Worm (Caenorhabditis elegans) whole organism, late embryonic: ENCODE results near the gene mxl-3.

Experiments
- F13H6.1 ChIP-seq: sonication (generic microtip); optimal IDR thresholded peaks from 2 replicates; lab custom pipeline; 2016; ENCODE audit warnings: missing genetic modification characterization, missing compliant biosample characterization
- K02D7.2 ChIP-seq: sonication (generic microtip); optimal IDR thresholded peaks from 2 replicates; lab custom pipeline; 2017; ENCODE audit warnings: mild to moderate bottlenecking, missing genetic modification characterization, missing compliant biosample characterization
- K09A11.1 ChIP-seq: sonication (generic microtip); optimal IDR thresholded peaks from 2 replicates; lab custom pipeline; 2017; ENCODE audit warnings: antibody characterized with exemption, mild to moderate bottlenecking, missing genetic modification characterization, missing compliant biosample characterization; ENCODE audit not compliant: insufficient read depth
- Y22D7AL.16 ChIP-seq: sonication (generic microtip); optimal IDR thresholded peaks from 2 replicates; lab custom pipeline; 2016; ENCODE audit warnings: missing genetic modification characterization, missing compliant biosample characterization
- ahr-1 ChIP-seq: sonication (generic microtip); optimal IDR thresholded peaks from 2 replicates; lab custom pipeline; 2016; ENCODE audit warnings: missing genetic modification characterization, missing compliant biosample characterization
- ama-1 ChIP-seq: fragments of 150-350 bp; optimal IDR thresholded peaks from 2 replicates; lab custom pipeline; 2014
- ceh-14 ChIP-seq: sonication (generic microtip); optimal IDR thresholded peaks from 2 replicates; lab custom pipeline; 2016; ENCODE audit warnings: missing genotype, missing genetic modification characterization, missing compliant biosample characterization
- ceh-18 ChIP-seq: sonication (generic microtip); optimal IDR thresholded peaks from 2 replicates; lab custom pipeline; 2016; ENCODE audit warnings: missing genetic modification characterization, missing compliant biosample characterization
- ceh-19 ChIP-seq: fragments of 200-800 bp; sonication (Bioruptor generic); optimal IDR thresholded peaks from 2 replicates; lab custom pipeline; 2018; ENCODE audit warnings: mild to moderate bottlenecking, missing genetic modification characterization, missing compliant biosample characterization
- ceh-22 ChIP-seq: sonication (generic microtip); optimal IDR thresholded peaks from 2 replicates; lab custom pipeline; 2017; ENCODE audit warnings: missing biosample characterization, missing genetic modification characterization
- ceh-34 ChIP-seq: sonication (generic microtip); optimal IDR thresholded peaks from 2 replicates; lab custom pipeline; 2016; ENCODE audit warnings: mild to moderate bottlenecking, missing genetic modification characterization, missing compliant biosample characterization
- ceh-48 ChIP-seq: sonication (generic microtip); optimal IDR thresholded peaks from 2 replicates; lab custom pipeline; 2016; ENCODE audit warnings: missing genetic modification characterization, inconsistent platforms, missing compliant biosample characterization
- ceh-6 ChIP-seq: fragments of 200-800 bp; sonication (Bioruptor generic); optimal IDR thresholded peaks from 2 replicates; lab custom pipeline; 2018; ENCODE audit warnings: mild to moderate bottlenecking, missing genetic modification characterization, missing compliant biosample characterization
- ceh-9 ChIP-seq: sonication (generic microtip); optimal IDR thresholded peaks from 2 replicates; lab custom pipeline; 2016; ENCODE audit warnings: mild to moderate bottlenecking, missing genetic modification characterization, inconsistent platforms, missing compliant biosample characterization
- dmd-4 ChIP-seq: sonication (generic microtip); optimal IDR thresholded peaks from 2 replicates; lab custom pipeline; 2016; ENCODE audit warnings: borderline replicate concordance, missing genetic modification characterization, missing compliant biosample characterization
- dve-1 ChIP-seq: sonication (generic microtip); optimal IDR thresholded peaks from 2 replicates; lab custom pipeline; 2017; ENCODE audit warnings: antibody characterized with exemption, mild to moderate bottlenecking, missing genetic modification characterization, missing compliant biosample characterization
- elt-2 ChIP-seq: sonication (generic microtip); optimal IDR thresholded peaks from 2 replicates; lab custom pipeline; 2016; ENCODE audit warnings: missing genetic modification reagents, missing genetic modification characterization, missing compliant biosample characterization
- elt-4 ChIP-seq: sonication (generic microtip); optimal IDR thresholded peaks from 2 replicates; lab custom pipeline; 2016; ENCODE audit warnings: missing genetic modification characterization, missing compliant biosample characterization
- ets-4 ChIP-seq: sonication (generic microtip); optimal IDR thresholded peaks from 2 replicates; lab custom pipeline; 2016; ENCODE audit warnings: missing genetic modification characterization, missing compliant biosample characterization
- fax-1 ChIP-seq: sonication (generic microtip); optimal IDR thresholded peaks from 2 replicates; lab custom pipeline; 2016; ENCODE audit warnings: missing genotype, missing genetic modification characterization, missing compliant biosample characterization
- fkh-6 ChIP-seq: sonication (generic microtip); optimal IDR thresholded peaks from 2 replicates; lab custom pipeline; 2016; ENCODE audit warnings: missing genetic modification characterization, missing compliant biosample characterization
- gmeb-2 ChIP-seq: sonication (generic microtip); optimal IDR thresholded peaks from 2 replicates; lab custom pipeline; 2016; ENCODE audit warnings: missing genetic modification characterization, inconsistent platforms, missing compliant biosample characterization
- hlh-30 ChIP-seq: sonication (generic microtip); optimal IDR thresholded peaks from 2 replicates; lab custom pipeline; 2017; ENCODE audit warnings: antibody characterized with exemption, missing genetic modification characterization, missing compliant biosample characterization; ENCODE audit not compliant: insufficient read depth
- hlh-8 ChIP-seq: sonication (generic microtip); optimal IDR thresholded peaks from 2 replicates; lab custom pipeline; 2016; ENCODE audit warnings: missing genotype, missing genetic modification characterization, missing compliant biosample characterization
- lim-6 ChIP-seq: sonication (generic microtip); optimal IDR thresholded peaks from 2 replicates; lab custom pipeline; 2016; ENCODE audit warnings: missing genetic modification characterization, missing compliant biosample characterization
- madf-2 ChIP-seq: sonication (generic microtip); optimal IDR thresholded peaks from 2 replicates; lab custom pipeline; 2017; ENCODE audit warnings: missing genetic modification characterization, missing compliant biosample characterization
- mec-3 ChIP-seq: sonication (generic microtip); optimal IDR thresholded peaks from 2 replicates; lab custom pipeline; 2016; ENCODE audit warnings: borderline replicate concordance, missing genetic modification characterization, missing compliant biosample characterization
- nfya-1 ChIP-seq: sonication (generic microtip); optimal IDR thresholded peaks from 2 replicates; lab custom pipeline; 2017; ENCODE audit warnings: missing genetic modification characterization, mild to moderate bottlenecking, missing compliant biosample characterization, antibody characterized with exemption, moderate library complexity
- nhr-11 ChIP-seq: fragments of 150-350 bp; optimal IDR thresholded peaks from 2 replicates; lab custom pipeline; 2014; ENCODE audit warnings: missing biosample characterization, missing genetic modification characterization
- npax-4 ChIP-seq: sonication (generic microtip); optimal IDR thresholded peaks from 2 replicates; lab custom pipeline; 2016; ENCODE audit warnings: missing genetic modification characterization, missing compliant biosample characterization
- pag-3 ChIP-seq: sonication (generic microtip); optimal IDR thresholded peaks from 2 replicates; lab custom pipeline; 2016; ENCODE audit warnings: missing compliant biosample characterization, missing genetic modification characterization, borderline replicate concordance
- pat-9 ChIP-seq: fragments of 200-800 bp; sonication (Bioruptor generic); optimal IDR thresholded peaks from 2 replicates; lab custom pipeline; 2018; ENCODE audit warnings: mild to moderate bottlenecking, missing genetic modification characterization, moderate library complexity, missing compliant biosample characterization
- pax-1 ChIP-seq: fragments of 150-350 bp; optimal IDR thresholded peaks from 2 replicates; lab custom pipeline; 2014; ENCODE audit warnings: missing biosample characterization, missing genetic modification characterization
- pha-2 ChIP-seq: sonication (generic microtip); optimal IDR thresholded peaks from 2 replicates; lab custom pipeline; 2017; ENCODE audit warnings: mild to moderate bottlenecking, missing genetic modification characterization, missing compliant biosample characterization
- pha-4 ChIP-seq: fragments of 150-350 bp; optimal IDR thresholded peaks from 2 replicates; lab custom pipeline; 2018; ENCODE audit warnings: missing biosample characterization, missing genetic modification reagents, missing genetic modification characterization
- pqm-1 ChIP-seq: sonication (generic microtip); optimal IDR thresholded peaks from 2 replicates; lab custom pipeline; 2016; ENCODE audit warnings: missing genetic modification characterization, missing compliant biosample characterization
- pros-1 ChIP-seq: fragments of 150-350 bp; optimal IDR thresholded peaks from 2 replicates; lab custom pipeline; 2014; ENCODE audit warnings: missing biosample characterization, missing genetic modification reagents, missing genetic modification characterization
- rnt-1 ChIP-seq: sonication (generic microtip); optimal IDR thresholded peaks from 2 replicates; lab custom pipeline; 2016; ENCODE audit warnings: missing genetic modification characterization, missing compliant biosample characterization
- tbx-2 ChIP-seq: sonication (generic microtip); optimal IDR thresholded peaks from 2 replicates; lab custom pipeline; 2016; ENCODE audit warnings: missing genetic modification characterization, missing compliant biosample characterization
- tbx-7 ChIP-seq: sonication (generic microtip); optimal IDR thresholded peaks from 2 replicates; lab custom pipeline; 2016; ENCODE audit warnings: missing genotype, missing genetic modification characterization, missing compliant biosample characterization
- unc-3 ChIP-seq, 2 experiments: fragments of 200-800 bp in 1 of 2; sonication (Bioruptor generic) in 1 of 2; sonication (generic microtip) in 1 of 2; conservative IDR thresholded peaks in 1 of 2; optimal IDR thresholded peaks in 1 of 2; 2 replicates each; pipeline versions ENCODE4 v1.3.6 to Lab custom; 2016 to 2022; ENCODE audit warnings: missing compliant biosample characterization in 2 of 2, missing genetic modification characterization in 2 of 2, missing genetic modification reagents in 1 of 2
- unc-42 ChIP-seq: sonication (generic microtip); optimal IDR thresholded peaks from 2 replicates; lab custom pipeline; 2016; ENCODE audit warnings: missing genotype, missing genetic modification characterization, missing compliant biosample characterization
- unc-55 ChIP-seq: sonication (generic microtip); optimal IDR thresholded peaks from 2 replicates; lab custom pipeline; 2017; ENCODE audit warnings: missing biosample characterization, missing genetic modification reagents, missing genetic modification characterization
- unc-86 ChIP-seq: sonication (generic microtip); optimal IDR thresholded peaks from 2 replicates; lab custom pipeline; 2016; ENCODE audit warnings: missing genetic modification characterization, missing compliant biosample characterization
- ztf-16 ChIP-seq: sonication (generic microtip); optimal IDR thresholded peaks from 2 replicates; lab custom pipeline; 2017; ENCODE audit warnings: missing genetic modification characterization, missing compliant biosample characterization

The mxl-3 gene

ce11 chrX:13368283-13368682, 17.7 kb upstream of the mxl-3 start:
- TF ChIP-seq pax-1 (tag; lab: Kevin White, UChicago) (no peak), elt-2 (tag; lab: Kevin White, UChicago) (peak; percentile 14), elt-4 (no peak)

DNA sequence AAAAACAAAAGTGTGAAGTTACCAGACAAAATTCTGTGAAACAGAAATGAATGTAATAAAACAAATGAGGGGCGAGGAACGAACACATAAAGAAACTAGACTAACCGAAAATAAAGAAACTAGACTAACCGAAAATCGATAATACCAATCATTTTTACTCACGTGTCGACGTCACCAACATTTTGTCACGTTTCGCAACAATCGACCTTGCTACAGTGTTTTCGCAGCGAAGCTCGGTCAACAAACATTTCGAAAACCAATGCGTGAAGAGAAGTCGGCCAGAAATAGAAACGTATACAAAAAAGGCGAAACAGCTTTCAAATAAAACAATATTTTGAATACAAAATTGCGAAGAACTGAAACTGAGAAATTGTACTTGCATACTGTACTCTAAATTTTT, 16.4 kb upstream of the mxl-3 start:
- TF ChIP-seq rnt-1 (tag; lab: Kevin White, UChicago): no peak
- TF ChIP-seq ztf-16 (tag; lab: Kevin White, UChicago): no peak
- TF ChIP-seq Y22D7AL.16 (tag; lab: Kevin White, UChicago): no peak
- TF ChIP-seq ceh-34 (tag; lab: Kevin White, UChicago): no peak
- TF ChIP-seq ceh-9 (tag; lab: Kevin White, UChicago): no peak
- no peak for TF ChIP-seq ceh-6 (GFP tag; lab: Kevin White, UChicago)
- no peak for TF ChIP-seq gmeb-2 (tag; lab: Kevin White, UChicago)
- TF ChIP-seq K02D7.2 (tag; lab: Kevin White, UChicago): no peak
- TF ChIP-seq ceh-14 (tag; lab: Kevin White, UChicago): no peak
- no peak for TF ChIP-seq K09A11.1 (tag; lab: Kevin White, UChicago)
- TF ChIP-seq pros-1 (tag; lab: Kevin White, UChicago): no peak
- no peak for TF ChIP-seq ceh-18
- no peak for TF ChIP-seq F13H6.1
- TF ChIP-seq ceh-48 (tag; lab: Kevin White, UChicago): no peak
- TF ChIP-seq madf-2 (tag; lab: Kevin White, UChicago): no peak

ce11 chrX:13364897-13365296, 14.3 kb upstream of the mxl-3 start, which contains the start of gene C49F8.1:
C49F8.1 (minus strand) TSS chrX:13364997.
- no peak for TF ChIP-seq lim-6 (tag; lab: Kevin White, UChicago)
- TF ChIP-seq ets-4 (tag; lab: Kevin White, UChicago): no peak
- no peak for TF ChIP-seq fax-1
- TF ChIP-seq elt-4: no peak
- no peak for TF ChIP-seq dve-1 (tag; lab: Kevin White, UChicago)
- TF ChIP-seq dmd-4 (tag; lab: Kevin White, UChicago): no peak
- TF ChIP-seq elt-2 (tag; lab: Kevin White, UChicago): no peak
- no peak for TF ChIP-seq ceh-22 (tag; lab: Kevin White, UChicago)
- no peak for TF ChIP-seq tbx-7
- no peak for TF ChIP-seq pha-4 (tag; lab: Kevin White, UChicago)
- TF ChIP-seq hlh-30 (tag; lab: Kevin White, UChicago): no peak
- no peak for TF ChIP-seq unc-55
- TF ChIP-seq npax-4 (tag; lab: Kevin White, UChicago): no peak
- TF ChIP-seq ama-1: no peak
- TF ChIP-seq pag-3 (tag; lab: Kevin White, UChicago): no peak
- TF ChIP-seq fkh-6 (tag; lab: Kevin White, UChicago): no peak
- no peak for TF ChIP-seq unc-42
- TF ChIP-seq unc-3 (GFP tag; conservative IDR thresholded peaks at IDR 0.05; lab: Robert Waterston, UW): no peak
- TF ChIP-seq unc-3 (tag; optimal IDR thresholded peaks at IDR 0.05; lab: Kevin White, UChicago): no peak

- no peak for TF ChIP-seq nhr-11 (tag; lab: Kevin White, UChicago)
- TF ChIP-seq hlh-8 (tag; lab: Kevin White, UChicago): no peak
- TF ChIP-seq mec-3 (tag; lab: Kevin White, UChicago): no peak
- TF ChIP-seq tbx-7: no peak
- TF ChIP-seq ets-4 (tag; lab: Kevin White, UChicago): no peak
- TF ChIP-seq tbx-2 (tag; lab: Kevin White, UChicago): no peak
- TF ChIP-seq ceh-18: no peak
- TF ChIP-seq unc-86 (tag; lab: Kevin White, UChicago): no peak
- no peak for TF ChIP-seq dmd-4 (tag; lab: Kevin White, UChicago)
- no peak for TF ChIP-seq ceh-6 (GFP tag; lab: Kevin White, UChicago)
- TF ChIP-seq elt-2 (tag; lab: Kevin White, UChicago): no peak
- TF ChIP-seq ahr-1 (tag; lab: Kevin White, UChicago): no peak
- TF ChIP-seq pqm-1 (tag; lab: Kevin White, UChicago): no peak
- TF ChIP-seq pag-3 (tag; lab: Kevin White, UChicago): no peak
- no peak for TF ChIP-seq fkh-6 (tag; lab: Kevin White, UChicago)
- no peak for TF ChIP-seq npax-4 (tag; lab: Kevin White, UChicago)
- no peak for TF ChIP-seq ceh-19
- no peak for TF ChIP-seq nfya-1 (tag; lab: Kevin White, UChicago)
- TF ChIP-seq pha-2: no peak
- no peak for TF ChIP-seq pat-9
Measured at ce11 chrX:13362486-13362885, 11.9 kb upstream of the mxl-3 start, which contains the start of gene C49F8.15. C49F8.15 (minus strand) TSS chrX:13362586.
